Fruit fly (Drosophila melanogaster) whole organism, adult: ENCODE data around the gene ppk14.

ENCODE experiments used
- CG14711 ChIP-seq: fragments of 200-800 bp; sonication (Bioruptor generic); optimal IDR thresholded peaks from 2 replicates; lab custom pipeline; 2018; ENCODE audit warnings: missing biosample characterization, mild to moderate bottlenecking, missing genetic modification characterization, moderate library complexity
- CG1620 ChIP-seq: fragments of 200-800 bp; sonication (Bioruptor generic); optimal IDR thresholded peaks from 2 replicates; lab custom pipeline; 2016; ENCODE audit warnings: missing biosample characterization, missing genetic modification characterization
- CG7045 ChIP-seq: fragments of 200-800 bp; sonication (Bioruptor generic); optimal IDR thresholded peaks from 2 replicates; lab custom pipeline; 2017; ENCODE audit warnings: missing biosample characterization, mild to moderate bottlenecking, missing genetic modification characterization
- CG7101 ChIP-seq: fragments of 200-800 bp; sonication (Bioruptor generic); optimal IDR thresholded peaks from 2 replicates; lab custom pipeline; 2018; ENCODE audit warnings: missing biosample characterization, mild to moderate bottlenecking, missing genetic modification characterization, moderate library complexity
- Clk ChIP-seq: fragments of 200-800 bp; sonication (Bioruptor generic); optimal IDR thresholded peaks from 2 replicates; lab custom pipeline; 2017; ENCODE audit warnings: missing biosample characterization, missing genetic modification characterization
- Crg-1 ChIP-seq: fragments of 200-800 bp; sonication (Bioruptor generic); optimal IDR thresholded peaks from 2 replicates; lab custom pipeline; 2016; ENCODE audit warnings: missing biosample characterization, missing genetic modification characterization
- Hr96 ChIP-seq: fragments of 200-800 bp; sonication (Bioruptor generic); optimal IDR thresholded peaks from 2 replicates; lab custom pipeline; 2016; ENCODE audit warnings: missing biosample characterization, missing genetic modification characterization
- Mnt ChIP-seq: fragments of 200-800 bp; sonication (Bioruptor generic); optimal IDR thresholded peaks from 2 replicates; lab custom pipeline; 2016; ENCODE audit warnings: missing biosample characterization, mild to moderate bottlenecking, missing genetic modification characterization
- bab1 ChIP-seq: fragments of 200-800 bp; sonication (Bioruptor generic); optimal IDR thresholded peaks from 3 replicates; lab custom pipeline; 2019; ENCODE audit warnings: missing biosample characterization, mild to moderate bottlenecking, missing genetic modification characterization, moderate library complexity
- cic ChIP-seq: fragments of 200-800 bp; sonication (Bioruptor generic); optimal IDR thresholded peaks from 2 replicates; lab custom pipeline; 2017; ENCODE audit warnings: missing biosample characterization, mild to moderate bottlenecking, missing genetic modification characterization, moderate library complexity
- kay ChIP-seq: fragments of 200-800 bp; sonication (Bioruptor generic); peaks from one replicate; lab custom pipeline; 2016; ENCODE audit warnings: missing biosample characterization, missing genetic modification characterization, borderline replicate concordance
- ovo ChIP-seq: fragments of 200-800 bp; sonication (Bioruptor generic); optimal IDR thresholded peaks from 2 replicates; lab custom pipeline; 2016; ENCODE audit warnings: missing biosample characterization, missing genetic modification characterization
- pad ChIP-seq: fragments of 200-800 bp; sonication (Bioruptor generic); optimal IDR thresholded peaks from 3 replicates; lab custom pipeline; 2017; ENCODE audit warnings: missing biosample characterization, missing genetic modification characterization, mild to moderate bottlenecking, moderate library complexity, missing genetic modification reagents
- tj ChIP-seq: fragments of 200-800 bp; sonication (Bioruptor generic); optimal IDR thresholded peaks from 3 replicates; lab custom pipeline; 2017; ENCODE audit warnings: missing biosample characterization, mild to moderate bottlenecking, missing genetic modification characterization, moderate library complexity

dm6 chr2L:6337843-6338366 is 16.9 kb upstream of the ppk14 start:
- no peak for TF ChIP-seq CG7101
- no peak for TF ChIP-seq Hr96 (GFP tag; lab: Kevin White, UChicago)
- TF ChIP-seq ovo (GFP tag; lab: Kevin White, UChicago), result no peak
- no peak for TF ChIP-seq kay
- TF ChIP-seq CG14711 (tag; lab: Kevin White, UChicago), result no peak
- TF ChIP-seq tj (GFP tag; lab: Kevin White, UChicago), result no peak
- no peak for TF ChIP-seq Clk (GFP tag; lab: Kevin White, UChicago)
- TF ChIP-seq pad (GFP tag; lab: Kevin White, UChicago), result no peak
- no peak for TF ChIP-seq bab1 (GFP tag; lab: Kevin White, UChicago)
- TF ChIP-seq CG1620 (GFP tag; lab: Kevin White, UChicago), result no peak
- TF ChIP-seq CG7045 (GFP tag; lab: Kevin White, UChicago), result no peak
- no peak for TF ChIP-seq Mnt (GFP tag; lab: Kevin White, UChicago)
- TF ChIP-seq Crg-1 (GFP tag; lab: Kevin White, UChicago), result no peak
- TF ChIP-seq cic (GFP tag; lab: Kevin White, UChicago), result no peak
